Fruit fly (Drosophila melanogaster): ENCODE data around the gene Cpsf6.

Cpsf6 gene

DNA sequence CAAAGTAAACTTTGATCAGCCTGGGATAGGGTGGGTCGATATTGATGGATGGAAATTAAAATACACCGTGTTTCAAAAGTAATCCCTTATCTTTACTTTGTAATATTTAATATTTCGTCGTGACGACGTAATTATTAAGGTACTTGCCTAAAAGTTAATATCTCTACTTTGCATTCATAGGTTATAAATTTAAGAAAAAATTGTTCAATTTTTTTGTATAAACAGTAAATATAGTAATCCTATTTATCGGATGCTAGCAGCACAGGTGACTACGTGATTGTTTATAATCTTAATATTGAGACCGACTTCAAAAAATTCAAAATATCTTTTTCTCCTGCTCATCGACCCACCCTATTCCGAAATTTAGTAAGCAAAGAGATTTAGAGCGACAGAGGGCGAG is 42.8 kb upstream of the Cpsf6 start:
- TF ChIP-seq CG6791 (GFP tag; IDR thresholded peaks at IDR 0.05; ENCODE audit: partially characterized antibody) (no peak), Bgb (GFP tag; IDR thresholded peaks at IDR 0.05; ENCODE audit: partially characterized antibody) (no peak), vvl (GFP tag; IDR thresholded peaks at IDR 0.05) (0 out of 2 replicates have a peak, but pooled peaks have one; percentile 16), Med (GFP tag) (peak; percentile 78), CG2120 (GFP tag; optimal IDR thresholded peaks at IDR 0.05) (peak; percentile 12), CG15601 (tag; optimal IDR thresholded peaks at IDR 0.05) (no peak), CG5953 (GFP tag; IDR thresholded peaks at IDR 0.05) (no peak), nom (GFP tag; optimal IDR thresholded peaks at IDR 0.05) (peak; percentile 54)

DNA sequence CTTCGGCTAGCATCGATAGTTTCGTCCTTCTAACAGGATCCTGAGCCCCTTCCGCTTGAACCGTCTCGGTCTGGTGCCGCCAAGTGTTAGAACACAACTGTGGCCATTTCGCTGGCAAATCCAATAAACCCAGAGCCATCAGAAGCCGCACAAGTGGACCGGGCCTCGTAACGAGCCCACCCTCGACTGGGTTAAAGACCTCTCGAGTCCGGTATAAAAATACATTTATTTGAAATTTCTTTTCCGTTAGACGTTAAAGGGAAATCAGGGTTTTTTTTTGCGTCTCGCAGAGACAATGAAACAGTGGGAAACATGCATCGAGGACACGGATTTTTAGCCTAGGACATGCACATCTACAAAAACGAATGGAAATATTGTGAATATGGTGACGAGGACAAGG is 40.9 kb upstream of the Cpsf6 start, which contains the start of gene Culd:
Culd (minus strand) TSS at position 101 of the 400 bp plus-strand sequence.
- no peak for TF ChIP-seq eve (GFP tag; optimal IDR thresholded peaks at IDR 0.05)
- TF ChIP-seq ERR (GFP tag; optimal IDR thresholded peaks at IDR 0.05), result no peak
- TF ChIP-seq Hey (tag; optimal IDR thresholded peaks at IDR 0.05), result no peak
- no peak for TF ChIP-seq HLH3B (GFP tag; IDR thresholded peaks at IDR 0.05)
- TF ChIP-seq CG13424 (tag; optimal IDR thresholded peaks at IDR 0.05), result no peak
- no peak for TF ChIP-seq CG31224 (GFP tag; IDR thresholded peaks at IDR 0.05)
- no peak for TF ChIP-seq CG11456 (GFP tag; IDR thresholded peaks at IDR 0.05)
- TF ChIP-seq nerfin-1 (tag; optimal IDR thresholded peaks at IDR 0.05), result no peak
- no peak for TF ChIP-seq CG6683 (GFP tag; optimal IDR thresholded peaks at IDR 0.05)
- no peak for TF ChIP-seq Tbp (GFP tag; optimal IDR thresholded peaks at IDR 0.05)
- no peak for TF ChIP-seq CG12942 (GFP tag; optimal IDR thresholded peaks at IDR 0.05)
- no peak for TF ChIP-seq Poxn (GFP tag; IDR thresholded peaks at IDR 0.05)
- no peak for TF ChIP-seq CG7928 (GFP tag; optimal IDR thresholded peaks at IDR 0.05)
- no peak for TF ChIP-seq CG9727 (GFP tag; optimal IDR thresholded peaks at IDR 0.05)
- no peak for TF ChIP-seq ato (GFP tag; IDR thresholded peaks at IDR 0.05; ENCODE audit: partially characterized antibody)
- no peak for TF ChIP-seq lilli (GFP tag; optimal IDR thresholded peaks at IDR 0.05)
- no peak for TF ChIP-seq CG13296 (GFP tag; optimal IDR thresholded peaks at IDR 0.05)
- no peak for TF ChIP-seq CG32772 (GFP tag; IDR thresholded peaks at IDR 0.05)
- TF ChIP-seq hth (optimal IDR thresholded peaks at IDR 0.05), result no peak
- no peak for TF ChIP-seq wek (GFP tag; optimal IDR thresholded peaks at IDR 0.05)

DNA sequence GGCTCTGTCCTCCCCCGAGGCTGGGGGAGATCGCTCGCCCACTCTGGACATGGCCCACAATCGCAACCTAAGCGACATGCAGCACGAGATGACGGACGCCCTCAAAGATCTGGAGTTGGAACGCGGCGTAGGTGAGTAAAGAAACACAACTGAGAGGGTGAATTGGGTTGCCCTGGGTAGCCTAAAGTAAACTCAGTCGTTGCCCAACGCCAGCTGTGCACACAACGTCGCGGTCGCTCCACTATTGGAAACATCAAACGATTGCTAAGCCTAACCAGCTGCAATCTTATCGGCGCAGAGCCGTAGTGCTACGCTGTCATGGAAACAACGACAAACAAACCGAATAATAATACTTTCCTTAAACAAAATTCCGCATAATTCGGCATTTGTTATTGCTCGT is 32.0 kb upstream of the Cpsf6 start:
- TF ChIP-seq Ptx1 (GFP tag; IDR thresholded peaks at IDR 0.05) (no peak), E2f2 (GFP tag; IDR thresholded peaks at IDR 0.05) (peak; percentile 23; the same call in 1 of the 2 replicates), cwo (GFP tag; optimal IDR thresholded peaks at IDR 0.05) (peak; percentile 11), CG18599 (GFP tag; optimal IDR thresholded peaks at IDR 0.05) (peak; percentile 51), Side (GFP tag; optimal IDR thresholded peaks at IDR 0.05) (no peak), Hr51 (GFP tag; optimal IDR thresholded peaks at IDR 0.05) (peak in 1 of 2 experiments; percentile 11), Adf1 (GFP tag; IDR thresholded peaks at IDR 0.05) (peak; percentile 9; the same call in 1 of the 2 replicates), otp (GFP tag; IDR thresholded peaks at IDR 0.05) (peak; percentile 40; the same call in 1 of the 3 replicates), hkb (optimal IDR thresholded peaks at IDR 0.05) (no peak), hkb (GFP tag; IDR thresholded peaks at IDR 0.05) (peak; percentile 75), bcd (GFP tag; optimal IDR thresholded peaks at IDR 0.05) (peak; percentile 20), NC2β (GFP tag; optimal IDR thresholded peaks at IDR 0.05) (no peak), MTF-1 (GFP tag; optimal IDR thresholded peaks at IDR 0.05; ENCODE audit: borderline replicate concordance) (peak; percentile 56), so (GFP tag; IDR thresholded peaks at IDR 0.05) (peak; percentile 49; the same call in 1 of the 3 replicates), Awh (GFP tag; IDR thresholded peaks at IDR 0.05) (peak; percentile 31; the same call in 1 of the 2 replicates), Hr78 (GFP tag; optimal IDR thresholded peaks at IDR 0.05) (no peak), seq (GFP tag; IDR thresholded peaks at IDR 0.05) (peak; percentile 50; the same call in 1 of the 2 replicates), CG13775 (GFP tag; optimal IDR thresholded peaks at IDR 0.05) (no peak), sim (GFP tag; IDR thresholded peaks at IDR 0.05) (no peak), Bdp1 (GFP tag; optimal IDR thresholded peaks at IDR 0.05) (no peak), vvl (GFP tag; IDR thresholded peaks at IDR 0.05) (peak; percentile 63), gsb (GFP tag; IDR thresholded peaks at IDR 0.05) (peak; percentile 49), chinmo (GFP tag; IDR thresholded peaks at IDR 0.05; ENCODE audit: partially characterized antibody) (0 out of 4 replicates have a peak, but pooled peaks have one; percentile 52)

All from whole organism, embryonic.